Fruit fly (Drosophila melanogaster) whole organism, prepupa: ENCODE measurements around the gene CG33080.

Experiments
- Blimp-1 ChIP-seq: fragments of 200-800 bp; sonication (Bioruptor generic); optimal IDR thresholded peaks from 3 replicates; lab custom pipeline; 2017; ENCODE audit warnings: missing biosample characterization, missing genetic modification characterization, mild to moderate bottlenecking, moderate library complexity, missing genetic modification reagents
- CG10631 ChIP-seq: fragments of 200-800 bp; sonication (Bioruptor generic); optimal IDR thresholded peaks from 2 replicates; lab custom pipeline; 2016; ENCODE audit warnings: missing biosample characterization, missing genetic modification characterization
- CG10669 ChIP-seq: fragments of 200-800 bp; sonication (Bioruptor generic); optimal IDR thresholded peaks from 3 replicates; lab custom pipeline; 2018; ENCODE audit warnings: missing biosample characterization, mild to moderate bottlenecking, missing genetic modification characterization, moderate library complexity
- CG11294 ChIP-seq: fragments of 200-800 bp; sonication (Bioruptor generic); IDR thresholded peaks from 2 replicates; pipeline ENCODE4 v1.3.6; 2022; ENCODE audit warnings: missing biosample characterization, missing genetic modification characterization
- CG11762 ChIP-seq: fragments of 200-800 bp; sonication (Bioruptor generic); optimal IDR thresholded peaks from 3 replicates; lab custom pipeline; 2016; ENCODE audit warnings: missing biosample characterization, missing genetic modification characterization; ENCODE audit not compliant: insufficient read depth
- CG11902 ChIP-seq: fragments of 200-800 bp; sonication (Bioruptor generic); optimal IDR thresholded peaks from 3 replicates; lab custom pipeline; 2016; ENCODE audit warnings: missing biosample characterization, missing genetic modification characterization
- CG15336 ChIP-seq: fragments of 200-800 bp; sonication (Bioruptor generic); IDR thresholded peaks from 2 replicates; pipeline ENCODE4 v1.3.6; 2022; ENCODE audit warnings: missing biosample characterization, missing genetic modification characterization
- CG1621 ChIP-seq: fragments of 200-800 bp; sonication (Bioruptor generic); optimal IDR thresholded peaks from 3 replicates; lab custom pipeline; 2018; ENCODE audit warnings: missing biosample characterization, mild to moderate bottlenecking, missing genetic modification characterization
- CG16779 ChIP-seq: fragments of 200-800 bp; sonication (Bioruptor generic); optimal IDR thresholded peaks from 3 replicates; lab custom pipeline; 2017; ENCODE audit warnings: missing biosample characterization, mild to moderate bottlenecking, missing genetic modification characterization
- CG3032 ChIP-seq: fragments of 200-800 bp; optimal IDR thresholded peaks from 2 replicates; lab custom pipeline; 2019; ENCODE audit warnings: missing biosample characterization, mild to moderate bottlenecking, missing genetic modification characterization, moderate library complexity
- CG31627 ChIP-seq: fragments of 200-800 bp; sonication (Bioruptor generic); optimal IDR thresholded peaks from 3 replicates; lab custom pipeline; 2016; ENCODE audit warnings: missing biosample characterization, missing genetic modification characterization
- CG32006 ChIP-seq: fragments of 200-800 bp; sonication (Bioruptor generic); optimal IDR thresholded peaks from 3 replicates; lab custom pipeline; 2017; ENCODE audit warnings: missing biosample characterization, mild to moderate bottlenecking, missing genetic modification characterization
- CG34406 ChIP-seq: fragments of 200-800 bp; sonication (Bioruptor generic); optimal IDR thresholded peaks from 3 replicates; lab custom pipeline; 2016; ENCODE audit warnings: missing biosample characterization, missing genetic modification characterization
- CG3919 ChIP-seq: fragments of 200-800 bp; sonication (Bioruptor generic); optimal IDR thresholded peaks from 3 replicates; lab custom pipeline; 2016; ENCODE audit warnings: missing biosample characterization, missing genetic modification characterization
- CG4318 ChIP-seq: fragments of 200-800 bp; sonication (Bioruptor generic); optimal IDR thresholded peaks from 3 replicates; lab custom pipeline; 2017; ENCODE audit warnings: missing biosample characterization, mild to moderate bottlenecking, missing genetic modification characterization
- CG6163 ChIP-seq: fragments of 200-800 bp; sonication (Bioruptor generic); IDR thresholded peaks from 3 replicates; pipeline ENCODE4 v1.3.6; 2022; ENCODE audit warnings: missing biosample characterization, missing genetic modification characterization
- CG6276 ChIP-seq: fragments of 200-800 bp; sonication (Bioruptor generic); optimal IDR thresholded peaks from 2 replicates; lab custom pipeline; 2017; ENCODE audit warnings: missing biosample characterization, mild to moderate bottlenecking, missing genetic modification characterization
- CG6792 ChIP-seq: fragments of 200-800 bp; sonication (Bioruptor generic); optimal IDR thresholded peaks from 3 replicates; lab custom pipeline; 2016; ENCODE audit warnings: missing biosample characterization, missing genetic modification characterization
- CG6808 ChIP-seq: fragments of 200-800 bp; sonication (Bioruptor generic); optimal IDR thresholded peaks from 3 replicates; lab custom pipeline; 2017; ENCODE audit warnings: missing biosample characterization, missing genetic modification characterization, mild to moderate bottlenecking, moderate library complexity, missing genetic modification reagents
- CG7368 ChIP-seq: fragments of 200-800 bp; sonication (Bioruptor generic); optimal IDR thresholded peaks from 3 replicates; lab custom pipeline; 2016; ENCODE audit warnings: missing biosample characterization, missing genetic modification characterization
- CG8119 ChIP-seq: fragments of 200-800 bp; sonication (Bioruptor generic); IDR thresholded peaks from 3 replicates; pipeline ENCODE4 v1.3.6; 2022; ENCODE audit warnings: missing biosample characterization, missing genetic modification characterization
- CG8319 ChIP-seq: fragments of 200-800 bp; sonication (Bioruptor generic); optimal IDR thresholded peaks from 3 replicates; lab custom pipeline; 2016; ENCODE audit warnings: missing biosample characterization, missing genetic modification characterization
- CG8632 ChIP-seq: fragments of 200-800 bp; sonication (Bioruptor generic); optimal IDR thresholded peaks from 3 replicates; lab custom pipeline; 2016; ENCODE audit warnings: missing biosample characterization, missing genetic modification characterization
- CG9139 ChIP-seq: fragments of 200-800 bp; sonication (Bioruptor generic); optimal IDR thresholded peaks from 3 replicates; lab custom pipeline; 2017; ENCODE audit warnings: missing biosample characterization, mild to moderate bottlenecking, missing genetic modification characterization
- Ets96B ChIP-seq: fragments of 200-800 bp; optimal IDR thresholded peaks from 2 replicates; lab custom pipeline; 2019; ENCODE audit warnings: missing biosample characterization, mild to moderate bottlenecking, missing genetic modification characterization, moderate library complexity
- Gug ChIP-seq: fragments of 200-800 bp; sonication (Bioruptor generic); IDR thresholded peaks from 2 replicates; pipeline ENCODE4 v1.3.6; 2022; ENCODE audit warnings: missing biosample characterization, missing genetic modification characterization
- Hr39 ChIP-seq: fragments of 200-800 bp; sonication (Bioruptor generic); optimal IDR thresholded peaks from 2 replicates; lab custom pipeline; 2016; ENCODE audit warnings: missing biosample characterization, missing genetic modification characterization
- Hr4 ChIP-seq: fragments of 200-800 bp; sonication (Bioruptor generic); optimal IDR thresholded peaks from 3 replicates; lab custom pipeline; 2016; ENCODE audit warnings: missing biosample characterization, missing genetic modification characterization
- Met ChIP-seq: fragments of 200-800 bp; sonication (Bioruptor generic); optimal IDR thresholded peaks from 3 replicates; lab custom pipeline; 2016; ENCODE audit warnings: missing biosample characterization, missing genetic modification characterization
- OdsH ChIP-seq: fragments of 200-800 bp; sonication (Bioruptor generic); optimal IDR thresholded peaks from 3 replicates; lab custom pipeline; 2016; ENCODE audit warnings: missing biosample characterization, missing genetic modification characterization
- Smox ChIP-seq: fragments of 200-800 bp; sonication (Bioruptor generic); optimal IDR thresholded peaks from 3 replicates; lab custom pipeline; 2016; ENCODE audit warnings: missing biosample characterization, missing genetic modification characterization
- Sox102F ChIP-seq: fragments of 200-800 bp; sonication (Bioruptor generic); optimal IDR thresholded peaks from 2 replicates; lab custom pipeline; 2016; ENCODE audit warnings: missing biosample characterization, mild to moderate bottlenecking, missing genetic modification characterization
- Sox14 ChIP-seq: fragments of 200-800 bp; sonication (Bioruptor generic); optimal IDR thresholded peaks from 3 replicates; lab custom pipeline; 2016; ENCODE audit warnings: missing biosample characterization, missing genetic modification characterization
- Sox15 ChIP-seq: fragments of 200-800 bp; sonication (Bioruptor generic); optimal IDR thresholded peaks from 3 replicates; lab custom pipeline; 2016; ENCODE audit warnings: missing biosample characterization, missing genetic modification characterization
- achi ChIP-seq: fragments of 200-800 bp; sonication (Bioruptor generic); optimal IDR thresholded peaks from 3 replicates; lab custom pipeline; 2016; ENCODE audit warnings: missing biosample characterization, missing genetic modification characterization
- acj6 ChIP-seq: fragments of 200-800 bp; sonication (Bioruptor generic); optimal IDR thresholded peaks from 3 replicates; lab custom pipeline; 2016; ENCODE audit warnings: missing biosample characterization, missing genetic modification characterization
- cyc ChIP-seq: fragments of 200-800 bp; sonication (Bioruptor generic); optimal IDR thresholded peaks from 3 replicates; lab custom pipeline; 2016; ENCODE audit warnings: missing biosample characterization, missing genetic modification characterization
- eg ChIP-seq: fragments of 200-800 bp; sonication (Bioruptor generic); IDR thresholded peaks from 3 replicates; pipeline ENCODE4 v1.3.6; 2022; ENCODE audit warnings: missing biosample characterization, missing genetic modification characterization
- esn ChIP-seq: fragments of 200-800 bp; sonication (Bioruptor generic); optimal IDR thresholded peaks from 2 replicates; lab custom pipeline; 2016; ENCODE audit warnings: missing biosample characterization, mild to moderate bottlenecking, missing genetic modification characterization, moderate library complexity
- fd59A ChIP-seq: fragments of 200-800 bp; sonication (Bioruptor generic); optimal IDR thresholded peaks from 2 replicates; lab custom pipeline; 2017; ENCODE audit warnings: missing biosample characterization, mild to moderate bottlenecking, missing genetic modification characterization, missing genetic modification reagents
- fd85E ChIP-seq: fragments of 200-800 bp; sonication (Bioruptor generic); optimal IDR thresholded peaks from 3 replicates; lab custom pipeline; 2016; ENCODE audit warnings: missing biosample characterization, missing genetic modification characterization
- fkh ChIP-seq: fragments of 200-800 bp; sonication (Bioruptor generic); optimal IDR thresholded peaks from 3 replicates; lab custom pipeline; 2017; ENCODE audit warnings: missing biosample characterization, mild to moderate bottlenecking, missing genetic modification characterization, moderate library complexity
- lz ChIP-seq: fragments of 200-800 bp; sonication (Bioruptor generic); optimal IDR thresholded peaks from 3 replicates; lab custom pipeline; 2016; ENCODE audit warnings: missing biosample characterization, missing genetic modification characterization
- net ChIP-seq: fragments of 200-800 bp; sonication (Bioruptor generic); optimal IDR thresholded peaks from 3 replicates; lab custom pipeline; 2016; ENCODE audit warnings: missing biosample characterization, missing genetic modification characterization
- pdm3 ChIP-seq: fragments of 200-800 bp; sonication (Bioruptor generic); optimal IDR thresholded peaks from 3 replicates; lab custom pipeline; 2016; ENCODE audit warnings: missing biosample characterization, missing genetic modification characterization
- spab ChIP-seq: fragments of 200-800 bp; sonication (Bioruptor generic); optimal IDR thresholded peaks from 2 replicates; lab custom pipeline; 2017; ENCODE audit warnings: missing biosample characterization, mild to moderate bottlenecking, missing genetic modification characterization, missing genetic modification reagents
- topi ChIP-seq: fragments of 200-800 bp; sonication (Bioruptor generic); optimal IDR thresholded peaks from 3 replicates; lab custom pipeline; 2016; ENCODE audit warnings: missing biosample characterization, missing genetic modification characterization
- vri ChIP-seq: fragments of 200-800 bp; sonication (Bioruptor generic); optimal IDR thresholded peaks from 3 replicates; lab custom pipeline; 2016; ENCODE audit warnings: missing biosample characterization, mild to moderate bottlenecking, missing genetic modification characterization

CG33080 gene

dm6 chrX:5737676-5738220 lies 20.2 kb upstream of the CG33080 start, which contains the start of gene Snx27 (continued):
- TF ChIP-seq CG3919 (GFP tag; lab: Kevin White, UChicago) (no peak), cyc (GFP tag; lab: Kevin White, UChicago) (no peak), pdm3 (GFP tag; lab: Kevin White, UChicago) (peak; percentile 11), CG10631 (no peak), Smox (GFP tag; lab: Kevin White, UChicago) (peak; percentile 14), esn (GFP tag; lab: Kevin White, UChicago) (peak; percentile 47), CG11762 (no peak), CG6276 (no peak)
- TF ChIP-seq, all 60 proteins: peak for 24

DNA sequence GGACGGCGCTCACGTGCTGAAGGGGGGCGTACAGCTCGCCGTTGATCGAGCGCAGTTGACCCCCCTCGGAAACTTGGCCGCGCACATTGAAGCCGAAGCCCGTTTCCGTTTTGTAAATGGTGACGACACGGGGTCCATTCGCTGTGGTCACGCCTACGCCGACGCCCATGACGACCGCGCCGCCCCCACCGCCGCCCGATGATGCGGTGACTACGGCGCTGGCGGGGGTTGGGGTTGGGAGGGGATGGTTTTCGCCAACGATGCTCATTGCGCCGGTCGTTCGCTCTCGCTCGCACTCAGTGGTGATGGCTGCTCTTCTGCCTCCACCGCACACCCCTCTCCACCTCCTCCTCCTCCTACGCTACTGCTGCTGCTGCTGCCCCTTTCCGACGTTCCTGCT lies 19.6 kb upstream of the CG33080 start:
- TF ChIP-seq Sox15 (peak; percentile 4), Met (GFP tag; lab: Kevin White, UChicago) (no peak), OdsH (GFP tag; lab: Kevin White, UChicago) (peak; percentile 9), CG31627 (peak; percentile 45), CG6276 (peak; percentile 21), CG10669 (GFP tag; lab: Kevin White, UChicago) (no peak), cyc (GFP tag; lab: Kevin White, UChicago) (peak; percentile 29), spab (GFP tag; lab: Kevin White, UChicago) (no peak), acj6 (GFP tag; lab: Kevin White, UChicago) (peak; percentile 11), CG8632 (no peak), CG34406 (GFP tag; lab: Kevin White, UChicago) (no peak), pdm3 (GFP tag; lab: Kevin White, UChicago) (peak; percentile 11), Blimp-1 (GFP tag; lab: Kevin White, UChicago) (no peak), CG3919 (GFP tag; lab: Kevin White, UChicago) (peak; percentile 33), CG4318 (no peak), topi (GFP tag; lab: Kevin White, UChicago) (no peak), achi (GFP tag; lab: Kevin White, UChicago) (peak; percentile 17), CG3032 (tag; lab: Kevin White, UChicago) (peak; percentile 11), CG15336 (GFP tag; lab: Robert Waterston, UW) (0 out of 2 replicates have a peak, but pooled peaks have one; percentile 31), Hr39 (peak; percentile 51), esn (GFP tag; lab: Kevin White, UChicago) (no peak), Hr4 (peak; percentile 25), vri (GFP tag; lab: Kevin White, UChicago) (no peak), CG11902 (GFP tag; lab: Kevin White, UChicago) (no peak), CG32006 (peak; percentile 34), CG1621 (peak; percentile 36), CG11294 (no peak), CG6808 (GFP tag; lab: Kevin White, UChicago) (peak; percentile 15), CG9139 (peak; percentile 12), CG16779 (tag; lab: Kevin White, UChicago) (no peak), CG8319 (GFP tag; lab: Kevin White, UChicago) (no peak), CG7368 (peak; percentile 32), CG6792 (GFP tag; lab: Kevin White, UChicago) (peak; percentile 33), CG6163 (GFP tag; lab: Robert Waterston, UW) (peak; percentile 66), Ets96B (tag; lab: Kevin White, UChicago) (peak; percentile 24), Gug (GFP tag; lab: Robert Waterston, UW) (peak; percentile 47; the same call in 1 of the 2 replicates), lz (GFP tag; lab: Kevin White, UChicago) (no peak), net (GFP tag; lab: Kevin White, UChicago) (peak; percentile 29), eg (GFP tag; lab: Robert Waterston, UW) (peak; percentile 78), CG11762 (no peak), fd59A (no peak), fd85E (no peak), Sox14 (GFP tag; lab: Kevin White, UChicago) (peak; percentile 2), fkh (no peak), Sox102F (GFP tag; lab: Kevin White, UChicago) (no peak), CG8119 (no peak; the same call in 2 of the 3 replicates), CG10631 (peak; percentile 29)
